Fruit fly (Drosophila melanogaster): ENCODE results near the gene AnxB11.
A peak's percentile ranks its signal among the peaks of the same experiment; 100 is the strongest.

The AnxB11 gene

DNA sequence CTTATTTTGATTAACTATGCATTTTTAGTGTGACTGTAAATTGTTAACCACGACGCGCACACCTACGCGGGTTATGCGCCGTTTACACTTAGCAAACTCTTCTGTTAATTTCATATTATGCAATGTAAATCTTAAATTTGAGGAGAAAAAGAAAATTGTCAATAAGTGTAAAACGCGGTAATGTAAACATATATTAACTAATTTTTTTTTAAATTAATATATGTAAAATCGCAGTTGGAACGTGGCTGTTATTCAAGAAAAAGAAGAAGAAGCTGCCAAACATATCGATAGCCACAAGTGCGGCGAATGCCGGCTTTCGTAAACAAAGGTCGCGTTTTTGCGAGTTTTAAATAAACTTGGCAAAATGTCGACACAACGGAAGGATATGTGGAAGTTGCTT lies 30.7 kb downstream of the AnxB11 start, which contains the start of the genes TH1 and mei-41 (continued):
- TF ChIP-seq CG12744 (GFP tag; optimal IDR thresholded peaks at IDR 0.05) (no peak), D19B (GFP tag; optimal IDR thresholded peaks at IDR 0.05) (no peak), CG16779 (GFP tag; IDR thresholded peaks at IDR 0.05) (peak; percentile 65; the same call in 1 of the 2 replicates), sima (GFP tag; optimal IDR thresholded peaks at IDR 0.05) (no peak), fd96Cb (tag; optimal IDR thresholded peaks at IDR 0.05) (peak; percentile 93), zfh1 (GFP tag; IDR thresholded peaks at IDR 0.05) (peak; percentile 96), fu2 (GFP tag; optimal IDR thresholded peaks at IDR 0.05) (peak; percentile 7), yki (optimal IDR thresholded peaks at IDR 0.05) (no peak), slbo (GFP tag; IDR thresholded peaks at IDR 0.05) (peak; percentile 97), ems (GFP tag; optimal IDR thresholded peaks at IDR 0.05) (peak; percentile 59), gfzf (GFP tag; optimal IDR thresholded peaks at IDR 0.05) (peak; percentile 56), Deaf1 (tag; optimal IDR thresholded peaks at IDR 0.05) (no peak), CG2889 (GFP tag; IDR thresholded peaks at IDR 0.05) (peak; percentile 91), Xbp1 (GFP tag; optimal IDR thresholded peaks at IDR 0.05) (peak; percentile 89), cwo (GFP tag; optimal IDR thresholded peaks at IDR 0.05) (peak; percentile 64), ERR (GFP tag; optimal IDR thresholded peaks at IDR 0.05) (no peak), CG17802 (tag; optimal IDR thresholded peaks at IDR 0.05) (peak; percentile 92), CG11696 (GFP tag; IDR thresholded peaks at IDR 0.05) (peak; percentile 84), CG11695 (GFP tag; IDR thresholded peaks at IDR 0.05) (peak; percentile 92), row (GFP tag; IDR thresholded peaks at IDR 0.05) (peak; percentile 98), CG17328 (GFP tag; IDR thresholded peaks at IDR 0.05) (peak; percentile 95), CG6791 (GFP tag; IDR thresholded peaks at IDR 0.05; ENCODE audit: partially characterized antibody) (no peak), CG9797 (GFP tag; optimal IDR thresholded peaks at IDR 0.05) (peak; percentile 78), CG5245 (GFP tag; optimal IDR thresholded peaks at IDR 0.05) (peak; percentile 64), CoRest (tag; optimal IDR thresholded peaks at IDR 0.05) (peak; percentile 96), CG4617 (GFP tag; optimal IDR thresholded peaks at IDR 0.05; ENCODE audit: borderline replicate concordance) (peak; percentile 63), shn (GFP tag; optimal IDR thresholded peaks at IDR 0.05) (no peak), CG14441 (GFP tag; IDR thresholded peaks at IDR 0.05) (peak; percentile 96), CG33557 (GFP tag; optimal IDR thresholded peaks at IDR 0.05) (peak; percentile 80), HLH4C (GFP tag; IDR thresholded peaks at IDR 0.05; ENCODE audit: partially characterized antibody) (peak; percentile 43; the same call in 1 of the 3 replicates), Med (GFP tag) (peak; percentile 91), CG10274 (GFP tag; optimal IDR thresholded peaks at IDR 0.05) (peak; percentile 19), YL-1 (GFP tag; optimal IDR thresholded peaks at IDR 0.05) (peak; percentile 75), HmgD (GFP tag; optimal IDR thresholded peaks at IDR 0.05) (no peak), Hr78 (GFP tag; optimal IDR thresholded peaks at IDR 0.05) (no peak), CG7556 (GFP tag; optimal IDR thresholded peaks at IDR 0.05) (no peak), CG11723 (GFP tag; optimal IDR thresholded peaks at IDR 0.05) (peak; percentile 79), Oaz (GFP tag; IDR thresholded peaks at IDR 0.05) (peak; percentile 81), CG16815 (GFP tag; optimal IDR thresholded peaks at IDR 0.05) (peak; percentile 89), Camta (GFP tag; optimal IDR thresholded peaks at IDR 0.05) (peak; percentile 41), CG7987 (GFP tag; optimal IDR thresholded peaks at IDR 0.05) (peak; percentile 56), corto (GFP tag; optimal IDR thresholded peaks at IDR 0.05) (no peak), ato (GFP tag; IDR thresholded peaks at IDR 0.05; ENCODE audit: partially characterized antibody) (no peak), CG2120 (GFP tag; optimal IDR thresholded peaks at IDR 0.05) (peak; percentile 80), hb (GFP tag; IDR thresholded peaks at IDR 0.05; ENCODE audit: partially characterized antibody) (no peak), gsb-n (tag; optimal IDR thresholded peaks at IDR 0.05) (peak; percentile 90), CG14050 (GFP tag; IDR thresholded peaks at IDR 0.05) (peak; percentile 89), HHEX (GFP tag; optimal IDR thresholded peaks at IDR 0.05) (peak; percentile 72), CG12104 (GFP tag; optimal IDR thresholded peaks at IDR 0.05) (peak; percentile 81), tap (tag; optimal IDR thresholded peaks at IDR 0.05) (no peak), crc (GFP tag; optimal IDR thresholded peaks at IDR 0.05) (no peak)

All from whole organism, embryonic.